Worm (Caenorhabditis elegans) whole organism, young adult: ENCODE results near the gene ZC13.10.

Experiments
- B0035.1 ChIP-seq: sonication (generic microtip); optimal IDR thresholded peaks from 2 replicates; lab custom pipeline; 2016; ENCODE audit warnings: missing genetic modification characterization, mild to moderate bottlenecking, missing compliant biosample characterization, missing genotype, missing genetic modification reagents
- F10E7.11 ChIP-seq: sonication (generic microtip); optimal IDR thresholded peaks from 2 replicates; lab custom pipeline; 2017; ENCODE audit warnings: mild to moderate bottlenecking, missing genetic modification characterization, moderate library complexity, missing compliant biosample characterization
- F22D6.2 ChIP-seq: sonication (generic microtip); optimal IDR thresholded peaks from 2 replicates; lab custom pipeline; 2016; ENCODE audit warnings: mild to moderate bottlenecking, missing genetic modification characterization, missing compliant biosample characterization
- F23B12.7 ChIP-seq: sonication (generic microtip); optimal IDR thresholded peaks from 2 replicates; lab custom pipeline; 2017; ENCODE audit warnings: missing genetic modification characterization, mild to moderate bottlenecking, missing compliant biosample characterization, antibody characterized with exemption, moderate library complexity; ENCODE audit not compliant: insufficient read depth
- F37B4.10 ChIP-seq: fragments of 200-800 bp; sonication (Bioruptor generic); IDR thresholded peaks from 2 replicates; pipeline ENCODE4 v1.3.6; 2022; ENCODE audit warnings: missing genetic modification characterization, missing compliant biosample characterization
- F55B11.4 ChIP-seq: sonication (generic microtip); optimal IDR thresholded peaks from 2 replicates; lab custom pipeline; 2016; ENCODE audit warnings: missing compliant biosample characterization, missing genetic modification characterization, borderline replicate concordance; ENCODE audit not compliant: insufficient read depth
- F57C9.4 ChIP-seq: sonication (generic microtip); optimal IDR thresholded peaks from 2 replicates; lab custom pipeline; 2017; ENCODE audit warnings: mild to moderate bottlenecking, missing genetic modification characterization, missing compliant biosample characterization
- K11D2.4 ChIP-seq: fragments of 200-800 bp; sonication (Bioruptor generic); IDR thresholded peaks from 2 replicates; pipeline ENCODE4 v1.3.6; 2022; ENCODE audit warnings: missing genetic modification reagents, missing genetic modification characterization, missing compliant biosample characterization
- K12H6.12 ChIP-seq: fragments of 200-800 bp; sonication (Bioruptor generic); optimal IDR thresholded peaks from 2 replicates; lab custom pipeline; 2018; ENCODE audit warnings: mild to moderate bottlenecking, missing genetic modification characterization, missing compliant biosample characterization
- T07F8.4 ChIP-seq: sonication (generic microtip); optimal IDR thresholded peaks from 2 replicates; lab custom pipeline; 2016; ENCODE audit warnings: mild to moderate bottlenecking, missing genetic modification characterization, moderate library complexity, missing compliant biosample characterization
- T26A5.8 ChIP-seq: sonication (generic microtip); optimal IDR thresholded peaks from 2 replicates; lab custom pipeline; 2016; ENCODE audit warnings: missing genetic modification characterization, missing compliant biosample characterization
- Y67H2A.10 ChIP-seq: fragments of 200-800 bp; sonication (Bioruptor generic); conservative IDR thresholded peaks from 2 replicates; pipeline ENCODE4 v1.3.6; 2022; ENCODE audit warnings: missing genetic modification reagents, missing genetic modification characterization, missing compliant biosample characterization
- Y79H2A.3 ChIP-seq: fragments of 200-800 bp; sonication (Bioruptor generic); conservative IDR thresholded peaks from 2 replicates; pipeline ENCODE4 v1.3.6; 2022; ENCODE audit warnings: missing genetic modification reagents, missing genetic modification characterization, missing compliant biosample characterization
- ZK185.1 ChIP-seq: sonication (generic microtip); optimal IDR thresholded peaks from 2 replicates; lab custom pipeline; 2016; ENCODE audit warnings: mild to moderate bottlenecking, missing genetic modification characterization, missing compliant biosample characterization; ENCODE audit not compliant: poor library complexity, severe bottlenecking
- aptf-3 ChIP-seq: fragments of 200-800 bp; sonication (Bioruptor generic); IDR thresholded peaks from 2 replicates; pipeline ENCODE4 v1.3.6; 2022; ENCODE audit warnings: missing genetic modification characterization, missing compliant biosample characterization
- atf-7 ChIP-seq: sonication (generic microtip); optimal IDR thresholded peaks from 2 replicates; lab custom pipeline; 2017; ENCODE audit warnings: mild to moderate bottlenecking, missing genetic modification characterization, missing compliant biosample characterization
- attf-3 ChIP-seq: fragments of 200-800 bp; sonication (Bioruptor generic); conservative IDR thresholded peaks from 2 replicates; pipeline ENCODE4 v1.3.6; 2022; ENCODE audit warnings: missing genetic modification reagents, missing genetic modification characterization, missing compliant biosample characterization
- bed-2 ChIP-seq: fragments of 200-800 bp; sonication (Bioruptor generic); IDR thresholded peaks from 2 replicates; pipeline ENCODE4 v1.3.6; 2022; ENCODE audit warnings: missing genetic modification reagents, missing genetic modification characterization, missing compliant biosample characterization
- ceh-100 ChIP-seq: fragments of 200-800 bp; sonication (Bioruptor generic); IDR thresholded peaks from 2 replicates; pipeline ENCODE4 v1.3.6; 2022; ENCODE audit warnings: missing genetic modification reagents, missing genetic modification characterization, missing compliant biosample characterization
- ceh-79 ChIP-seq: sonication (generic microtip); optimal IDR thresholded peaks from 2 replicates; lab custom pipeline; 2017; ENCODE audit warnings: mild to moderate bottlenecking, missing genetic modification characterization, missing compliant biosample characterization
- efl-1 ChIP-seq: fragments of 150-350 bp; optimal IDR thresholded peaks from 2 replicates; lab custom pipeline; 2014; ENCODE audit warnings: missing biosample characterization, missing genetic modification reagents, missing genetic modification characterization
- egrh-3 ChIP-seq: fragments of 200-800 bp; sonication (Bioruptor generic); IDR thresholded peaks from 2 replicates; pipeline ENCODE4 v1.3.6; 2022; ENCODE audit warnings: missing genetic modification reagents, missing genetic modification characterization, missing compliant biosample characterization
- ekl-4 ChIP-seq: fragments of 200-800 bp; sonication (Bioruptor generic); IDR thresholded peaks from 2 replicates; pipeline ENCODE4 v1.3.6; 2022; ENCODE audit warnings: missing genetic modification reagents, missing genetic modification characterization, missing compliant biosample characterization
- fkh-3 ChIP-seq: sonication (generic microtip); optimal IDR thresholded peaks from 2 replicates; lab custom pipeline; 2016; ENCODE audit warnings: mild to moderate bottlenecking, missing genetic modification characterization, missing compliant biosample characterization
- gei-17 ChIP-seq: fragments of 200-800 bp; sonication (Bioruptor generic); optimal IDR thresholded peaks from 2 replicates; lab custom pipeline; 2018; ENCODE audit warnings: mild to moderate bottlenecking, missing genetic modification characterization, missing compliant biosample characterization
- hlh-26 ChIP-seq: fragments of 200-800 bp; sonication (Bioruptor generic); conservative IDR thresholded peaks from 2 replicates; pipeline ENCODE4 v1.3.6; 2022; ENCODE audit warnings: missing genetic modification reagents, missing genetic modification characterization, missing compliant biosample characterization
- hmg-1.2 ChIP-seq: fragments of 200-800 bp; sonication (Bioruptor generic); IDR thresholded peaks from 2 replicates; pipeline ENCODE4 v1.3.6; 2022; ENCODE audit warnings: missing genetic modification reagents, missing genetic modification characterization, missing compliant biosample characterization
- lag-1 ChIP-seq: fragments of 200-800 bp; sonication (Bioruptor generic); IDR thresholded peaks from 2 replicates; pipeline ENCODE4 v1.3.6; 2022; ENCODE audit warnings: missing genetic modification reagents, missing genetic modification characterization, missing compliant biosample characterization
- lin-54 ChIP-seq: fragments of 200-800 bp; sonication (Bioruptor generic); optimal IDR thresholded peaks from 2 replicates; lab custom pipeline; 2018; ENCODE audit warnings: mild to moderate bottlenecking, missing genetic modification characterization, missing compliant biosample characterization
- lir-1 ChIP-seq: fragments of 200-800 bp; sonication (Bioruptor generic); conservative IDR thresholded peaks from 2 replicates; pipeline ENCODE4 v1.3.6; 2022; ENCODE audit warnings: missing genetic modification reagents, missing genetic modification characterization, missing compliant biosample characterization
- mxl-1 ChIP-seq: sonication (generic microtip); optimal IDR thresholded peaks from 2 replicates; lab custom pipeline; 2016; ENCODE audit warnings: missing genetic modification characterization, missing compliant biosample characterization
- nhr-179 ChIP-seq: sonication (generic microtip); optimal IDR thresholded peaks from 2 replicates; lab custom pipeline; 2016; ENCODE audit warnings: mild to moderate bottlenecking, missing genetic modification characterization, missing compliant biosample characterization
- nhr-80 ChIP-seq: sonication (generic microtip); optimal IDR thresholded peaks from 2 replicates; lab custom pipeline; 2016; ENCODE audit warnings: missing genetic modification characterization, missing compliant biosample characterization
- pbrm-1 ChIP-seq: fragments of 200-800 bp; sonication (Bioruptor generic); IDR thresholded peaks from 2 replicates; pipeline ENCODE4 v1.3.6; 2022; ENCODE audit warnings: missing genetic modification reagents, missing genetic modification characterization, missing compliant biosample characterization
- rcor-1 ChIP-seq: fragments of 200-800 bp; sonication (Bioruptor generic); IDR thresholded peaks from 2 replicates; pipeline ENCODE4 v1.3.6; 2022; ENCODE audit warnings: missing genetic modification reagents, missing genetic modification characterization, missing compliant biosample characterization
- rec-8 ChIP-seq, 2 experiments: sonication (generic microtip); optimal IDR thresholded peaks; 2 replicates each; lab custom pipeline; 2016; ENCODE audit warnings: mild to moderate bottlenecking in 2 of 2, missing genetic modification characterization in 2 of 2, missing genetic modification reagents in 2 of 2, missing genotype in 2 of 2, missing biosample characterization in 1 of 2, missing compliant biosample characterization in 1 of 2, moderate library complexity in 1 of 2
- sea-2 ChIP-seq: fragments of 200-800 bp; sonication (Bioruptor generic); IDR thresholded peaks from 2 replicates; pipeline ENCODE4 v1.3.6; 2022; ENCODE audit warnings: missing genetic modification characterization, missing compliant biosample characterization
- snpc-4 ChIP-seq, 5 experiments: fragments of 150-350 bp in 1 of 5; sonication (generic microtip) in 4 of 5; optimal IDR thresholded peaks; 2 replicates each; lab custom pipeline; 2014 to 2018; ENCODE audit warnings: missing genetic modification characterization in 5 of 5, missing biosample characterization in 3 of 5, antibody characterized with exemption in 2 of 5, mild to moderate bottlenecking in 2 of 5, missing compliant biosample characterization in 2 of 5, missing genotype in 2 of 5, moderate library complexity in 2 of 5, missing genetic modification reagents in 1 of 5
- somi-1 ChIP-seq: fragments of 200-800 bp; sonication (Bioruptor generic); optimal IDR thresholded peaks from 2 replicates; lab custom pipeline; 2018; ENCODE audit warnings: mild to moderate bottlenecking, missing genetic modification characterization, missing compliant biosample characterization
- tbx-9 ChIP-seq: sonication (generic microtip); optimal IDR thresholded peaks from 2 replicates; lab custom pipeline; 2016; ENCODE audit warnings: borderline replicate concordance, missing genetic modification characterization, inconsistent platforms, missing compliant biosample characterization
- tlf-1 ChIP-seq: fragments of 200-800 bp; sonication (Bioruptor generic); optimal IDR thresholded peaks from 2 replicates; lab custom pipeline; 2018; ENCODE audit warnings: mild to moderate bottlenecking, missing genetic modification characterization, missing compliant biosample characterization
- unc-130 ChIP-seq: sonication (generic microtip); optimal IDR thresholded peaks from 2 replicates; lab custom pipeline; 2016; ENCODE audit warnings: missing genetic modification reagents, missing genetic modification characterization, missing compliant biosample characterization
- xnd-1 ChIP-seq: sonication (generic microtip); optimal IDR thresholded peaks from 2 replicates; lab custom pipeline; 2016; ENCODE audit warnings: missing genotype, missing genetic modification reagents, missing genetic modification characterization, missing compliant biosample characterization
- ztf-22 ChIP-seq: fragments of 200-800 bp; sonication (Bioruptor generic); optimal IDR thresholded peaks from 2 replicates; lab custom pipeline; 2018; ENCODE audit warnings: mild to moderate bottlenecking, missing genetic modification characterization, moderate library complexity, missing compliant biosample characterization
- ztf-28 ChIP-seq: fragments of 200-800 bp; sonication (Bioruptor generic); IDR thresholded peaks from 2 replicates; pipeline ENCODE4 v1.3.6; 2022; ENCODE audit warnings: missing genetic modification reagents, missing genetic modification characterization, missing compliant biosample characterization

Gene ZC13.10

DNA sequence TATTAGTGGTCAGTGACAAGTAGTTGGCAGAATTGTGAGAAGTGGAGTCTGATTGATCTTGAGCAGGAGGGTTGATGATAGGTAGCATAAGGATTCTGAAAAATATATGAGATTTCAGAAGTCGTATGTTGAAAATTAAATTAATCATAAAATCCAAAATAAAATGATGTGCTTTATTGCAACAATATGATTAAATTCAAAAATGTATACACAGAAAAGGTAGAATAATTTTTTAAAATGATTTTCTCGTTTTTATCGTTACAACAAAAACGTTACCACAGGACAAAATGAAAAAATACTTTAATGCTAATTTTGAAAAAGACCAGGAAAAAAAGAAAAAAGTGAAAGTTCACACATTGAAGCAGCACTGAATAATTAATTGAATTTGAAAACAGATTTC lies at the start of gene ZC13.10:
TSS of gene ZC13.10 (minus strand) at position 101 of the 400 bp plus-strand sequence.
- TF ChIP-seq ekl-4 (GFP tag; lab: Robert Waterston, UW) (no peak), F22D6.2 (tag; lab: Kevin White, UChicago) (no peak), fkh-3 (tag; lab: Kevin White, UChicago) (no peak), T07F8.4 (tag; lab: Kevin White, UChicago) (no peak), ztf-28 (GFP tag; lab: Robert Waterston, UW) (no peak), ztf-22 (GFP tag; lab: Kevin White, UChicago) (no peak), rec-8 (tag; optimal IDR thresholded peaks at IDR 0.05; lab: Kevin White, UChicago) (no peak), egrh-3 (GFP tag; lab: Robert Waterston, UW) (no peak), ceh-79 (tag; lab: Kevin White, UChicago) (no peak), gei-17 (GFP tag; lab: Kevin White, UChicago) (no peak), K11D2.4 (GFP tag; lab: Robert Waterston, UW) (no peak), F55B11.4 (no peak)

DNA sequence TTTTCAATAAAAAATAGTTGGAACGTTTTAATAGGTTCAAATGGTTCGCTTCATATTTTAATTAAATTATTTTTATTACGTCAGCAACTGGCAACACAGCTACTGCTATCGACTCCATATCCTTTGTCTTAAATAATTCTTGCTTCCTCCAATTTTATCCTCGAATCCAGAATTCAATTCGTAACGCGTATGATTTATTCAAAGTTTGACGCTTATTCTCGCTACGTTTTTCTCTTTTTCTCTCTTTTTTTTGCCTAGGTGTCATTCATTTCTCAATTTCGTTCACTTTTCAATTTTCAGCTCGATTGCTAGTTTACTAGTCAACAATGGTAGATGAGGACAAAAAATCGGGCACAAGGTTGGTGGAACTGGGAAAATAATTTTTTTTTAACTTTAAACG lies 48.1 kb upstream of the ZC13.10 start, which contains the start of gene arr-1:
TSS of gene arr-1 (plus strand) at position 301 of the 400 bp plus-strand sequence.
- no peak for TF ChIP-seq snpc-4 (GFP tag; optimal IDR thresholded peaks at IDR 0.05; lab: Kevin White, UChicago)
- TF ChIP-seq snpc-4 (tag; optimal IDR thresholded peaks at IDR 0.05; lab: Kevin White, UChicago), result no peak
- TF ChIP-seq T26A5.8 (tag; lab: Kevin White, UChicago), result no peak
- TF ChIP-seq pbrm-1 (GFP tag; lab: Robert Waterston, UW), result no peak
- TF ChIP-seq ZK185.1, result no peak
- no peak for TF ChIP-seq nhr-179 (tag; lab: Kevin White, UChicago)
- no peak for TF ChIP-seq Y79H2A.3 (GFP tag; lab: Robert Waterston, UW)
- no peak for TF ChIP-seq F23B12.7 (tag; lab: Kevin White, UChicago)
- TF ChIP-seq B0035.1 (tag; lab: Kevin White, UChicago), result no peak
- no peak for TF ChIP-seq F10E7.11 (tag; lab: Kevin White, UChicago)
- TF ChIP-seq xnd-1 (tag; lab: Kevin White, UChicago), result no peak

- TF ChIP-seq nhr-179 (tag; lab: Kevin White, UChicago), result no peak
- TF ChIP-seq lag-1 (GFP tag; lab: Robert Waterston, UW), result no peak
- no peak for TF ChIP-seq mxl-1 (tag; lab: Kevin White, UChicago)
- peak; percentile 71 for TF ChIP-seq pbrm-1 (GFP tag; lab: Robert Waterston, UW)
- peak; percentile 97 for TF ChIP-seq K12H6.12
- peak; percentile 63; the same call in 1 of the 2 replicates for TF ChIP-seq attf-3 (GFP tag; lab: Robert Waterston, UW)
- no peak for TF ChIP-seq lir-1 (GFP tag; lab: Robert Waterston, UW)
- 0 out of 2 replicates have a peak, but pooled peaks have one; percentile 42 for TF ChIP-seq bed-2
- no peak for TF ChIP-seq aptf-3 (GFP tag; lab: Robert Waterston, UW)
- peak; percentile 43; the same call in 1 of the 2 replicates for TF ChIP-seq ceh-100 (GFP tag; lab: Robert Waterston, UW)
- no peak for TF ChIP-seq F37B4.10 (GFP tag; lab: Robert Waterston, UW)
- peak; percentile 38 for TF ChIP-seq lin-54 (GFP tag; lab: Kevin White, UChicago)
- TF ChIP-seq tlf-1 (GFP tag; lab: Kevin White, UChicago), result no peak
- no peak for TF ChIP-seq hlh-26 (GFP tag; lab: Robert Waterston, UW)
- no peak for TF ChIP-seq tbx-9 (tag; lab: Kevin White, UChicago)
- TF ChIP-seq atf-7 (tag; lab: Kevin White, UChicago), result peak; percentile 20
- TF ChIP-seq unc-130 (GFP tag; lab: Kevin White, UChicago), result no peak
- peak; percentile 83 for TF ChIP-seq somi-1 (GFP tag; lab: Kevin White, UChicago)
- TF ChIP-seq Y67H2A.10, result no peak
- peak; percentile 61 for TF ChIP-seq hmg-1.2 (GFP tag; lab: Robert Waterston, UW)
- TF ChIP-seq F55B11.4, result no peak
- TF ChIP-seq ZK185.1, result peak; percentile 37
- no peak for TF ChIP-seq F57C9.4 (tag; lab: Kevin White, UChicago)
- peak; percentile 46 for TF ChIP-seq nhr-80
- peak; percentile 68 for TF ChIP-seq rcor-1 (GFP tag; lab: Robert Waterston, UW)
- peak; percentile 17 for TF ChIP-seq efl-1 (GFP tag; lab: Kevin White, UChicago)
- TF ChIP-seq sea-2, result no peak
Measured at ce11 chrX:949466-949865, 47.1 kb upstream of the ZC13.10 start.
